Worm (Caenorhabditis elegans): ENCODE results near the gene srh-277.

srh-277 gene

ce11 chrV:16235135-16235534 is 52.1 kb downstream of the srh-277 start, which contains the start of gene F21H7.3:
Gene F21H7.3, minus strand, starts transcription at chrV:16235235.
- TF ChIP-seq unc-98 (GFP tag; IDR thresholded peaks at IDR 0.05) (no peak), unc-62 (GFP tag; optimal IDR thresholded peaks at IDR 0.05) (no peak), C34B4.2 (tag; optimal IDR thresholded peaks at IDR 0.05) (no peak), elt-2 (tag; optimal IDR thresholded peaks at IDR 0.05) (no peak), ceh-88 (GFP tag; IDR thresholded peaks at IDR 0.05) (no peak), nhr-28 (tag; optimal IDR thresholded peaks at IDR 0.05) (no peak), lsy-2 (tag; optimal IDR thresholded peaks at IDR 0.05) (no peak), lin-13 (GFP tag; optimal IDR thresholded peaks at IDR 0.05) (no peak), fkh-8 (tag; optimal IDR thresholded peaks at IDR 0.05) (no peak), hpl-2 (GFP tag; optimal IDR thresholded peaks at IDR 0.05) (no peak), lir-3 (tag; optimal IDR thresholded peaks at IDR 0.05; ENCODE audit: poor library complexity) (no peak), sup-37 (GFP tag; optimal IDR thresholded peaks at IDR 0.05) (no peak), egl-27 (tag; optimal IDR thresholded peaks at IDR 0.05) (no peak), pqm-1 (tag; optimal IDR thresholded peaks at IDR 0.05) (no peak), rnt-1 (tag; optimal IDR thresholded peaks at IDR 0.05) (no peak)

ce11 chrV:16235647-16236046 is 52.6 kb downstream of the srh-277 start, which contains the start of gene srh-98:
Gene srh-98, minus strand, starts transcription at chrV:16235747.
- no peak for TF ChIP-seq nhr-90 (tag; optimal IDR thresholded peaks at IDR 0.05; ENCODE audit: poor library complexity)
- no peak for TF ChIP-seq nhr-12 (tag; optimal IDR thresholded peaks at IDR 0.05)
- no peak for TF ChIP-seq xbp-1 (tag; optimal IDR thresholded peaks at IDR 0.05)
- no peak for TF ChIP-seq lsy-2 (tag; optimal IDR thresholded peaks at IDR 0.05)
- TF ChIP-seq ceh-90 (tag; optimal IDR thresholded peaks at IDR 0.05) = no peak
- no peak for TF ChIP-seq ets-5 (GFP tag; IDR thresholded peaks at IDR 0.05)
- no peak for TF ChIP-seq egl-27 (tag; optimal IDR thresholded peaks at IDR 0.05)
- TF ChIP-seq elt-3 (tag; optimal IDR thresholded peaks at IDR 0.05) = no peak
- TF ChIP-seq isw-1 (GFP tag; IDR thresholded peaks at IDR 0.05) = no peak

All from whole organism, L1 larva.